Fruit fly (Drosophila melanogaster): ENCODE measurements around the gene tzn.

Gene tzn

dm6 chr3L:20815666-20816375, 17.4 kb downstream of the tzn start, which contains the start of the genes CG3618 and Pka-R1:
TSS of gene CG3618 (minus strand) at chr3L:20816075.
TSS of gene Pka-R1 (plus strand) at chr3L:20816118.
- TF ChIP-seq CG34367 (tag; optimal IDR thresholded peaks at IDR 0.05) (no peak), CG14655 (GFP tag; optimal IDR thresholded peaks at IDR 0.05) (no peak), CG15710 (tag; optimal IDR thresholded peaks at IDR 0.05) (no peak), rn (GFP tag; IDR thresholded peaks at IDR 0.05) (no peak), CG13204 (GFP tag; optimal IDR thresholded peaks at IDR 0.05) (no peak), fd96Ca (GFP tag; IDR thresholded peaks at IDR 0.05) (no peak), EcR (GFP tag; optimal IDR thresholded peaks at IDR 0.05) (no peak), gl (tag; optimal IDR thresholded peaks at IDR 0.05) (no peak), CG8159 (tag; optimal IDR thresholded peaks at IDR 0.05) (no peak), Pif1A (GFP tag; optimal IDR thresholded peaks at IDR 0.05) (no peak), CG12605 (GFP tag; IDR thresholded peaks at IDR 0.05) (no peak), D1 (tag; optimal IDR thresholded peaks at IDR 0.05) (no peak), Ets98B (GFP tag; IDR thresholded peaks at IDR 0.05) (no peak), Pif1B (GFP tag; optimal IDR thresholded peaks at IDR 0.05) (no peak), CG4496 (GFP tag; IDR thresholded peaks at IDR 0.05) (no peak), Snoo (tag; optimal IDR thresholded peaks at IDR 0.05) (no peak), CG10348 (GFP tag; IDR thresholded peaks at IDR 0.05) (no peak), CG32121 (GFP tag; IDR thresholded peaks at IDR 0.05) (no peak), CG9948 (tag; optimal IDR thresholded peaks at IDR 0.05) (no peak)

dm6 chr3L:20817927-20818326, 19.5 kb downstream of the tzn start, which contains the start of gene Mst77F:
TSS of gene Mst77F (minus strand) at chr3L:20818027.
- no peak for TF ChIP-seq D1 (tag; optimal IDR thresholded peaks at IDR 0.05)
- TF ChIP-seq CG4496 (GFP tag; IDR thresholded peaks at IDR 0.05): no peak
- TF ChIP-seq Snoo (tag; optimal IDR thresholded peaks at IDR 0.05): no peak

dm6 chr3L:20823206-20823803, 24.9 kb downstream of the tzn start:
- TF ChIP-seq D1 (tag; optimal IDR thresholded peaks at IDR 0.05) (peak; percentile 36), Pif1B (GFP tag; optimal IDR thresholded peaks at IDR 0.05) (no peak)

dm6 chr3L:20826950-20827910, 28.8 kb downstream of the tzn start:
- no peak for TF ChIP-seq CG12605 (GFP tag; IDR thresholded peaks at IDR 0.05)
- TF ChIP-seq Pif1B (GFP tag; optimal IDR thresholded peaks at IDR 0.05): no peak
- no peak for TF ChIP-seq D1 (tag; optimal IDR thresholded peaks at IDR 0.05)
- TF ChIP-seq CG17806 (tag; optimal IDR thresholded peaks at IDR 0.05): no peak
- no peak for TF ChIP-seq CG8301 (tag; optimal IDR thresholded peaks at IDR 0.05)
- TF ChIP-seq CG9948 (tag; optimal IDR thresholded peaks at IDR 0.05): no peak
- TF ChIP-seq gl (tag; optimal IDR thresholded peaks at IDR 0.05): no peak
- TF ChIP-seq Pif1A (GFP tag; optimal IDR thresholded peaks at IDR 0.05): peak; percentile 30
- TF ChIP-seq CG4496 (GFP tag; IDR thresholded peaks at IDR 0.05): peak; percentile 30; the same call in 1 of the 3 replicates
- TF ChIP-seq CG10348 (GFP tag; IDR thresholded peaks at IDR 0.05): no peak
- no peak for TF ChIP-seq rn (GFP tag; IDR thresholded peaks at IDR 0.05)
- no peak for TF ChIP-seq CG34367 (tag; optimal IDR thresholded peaks at IDR 0.05)
- no peak; the same call in 1 of the 2 replicates for TF ChIP-seq Ets98B (GFP tag; IDR thresholded peaks at IDR 0.05)
- no peak for TF ChIP-seq fd96Ca (GFP tag; IDR thresholded peaks at IDR 0.05)
- TF ChIP-seq Snoo (tag; optimal IDR thresholded peaks at IDR 0.05): no peak

dm6 chr3L:20827962-20828361, 29.5 kb downstream of the tzn start:
- TF ChIP-seq CG10348 (GFP tag; IDR thresholded peaks at IDR 0.05): no peak
- no peak for TF ChIP-seq Pif1A (GFP tag; optimal IDR thresholded peaks at IDR 0.05)
- TF ChIP-seq CG15710 (tag; optimal IDR thresholded peaks at IDR 0.05): no peak
- no peak for TF ChIP-seq CG32121 (GFP tag; IDR thresholded peaks at IDR 0.05)
- no peak for TF ChIP-seq CG12605 (GFP tag; IDR thresholded peaks at IDR 0.05)
- TF ChIP-seq Snoo (tag; optimal IDR thresholded peaks at IDR 0.05): no peak
- TF ChIP-seq CG4496 (GFP tag; IDR thresholded peaks at IDR 0.05): no peak
- TF ChIP-seq CG8301 (tag; optimal IDR thresholded peaks at IDR 0.05): no peak
- TF ChIP-seq Ets98B (GFP tag; IDR thresholded peaks at IDR 0.05): no peak
- no peak for TF ChIP-seq CG8159 (tag; optimal IDR thresholded peaks at IDR 0.05)
- no peak for TF ChIP-seq D1 (tag; optimal IDR thresholded peaks at IDR 0.05)
- TF ChIP-seq CG13204 (GFP tag; optimal IDR thresholded peaks at IDR 0.05): no peak
- TF ChIP-seq CG9948 (tag; optimal IDR thresholded peaks at IDR 0.05): no peak

- no peak for TF ChIP-seq CG4496 (GFP tag; IDR thresholded peaks at IDR 0.05)
- TF ChIP-seq CG8159 (tag; optimal IDR thresholded peaks at IDR 0.05): no peak
- no peak for TF ChIP-seq Ets98B (GFP tag; IDR thresholded peaks at IDR 0.05)
- no peak for TF ChIP-seq CG34367 (tag; optimal IDR thresholded peaks at IDR 0.05)
- no peak for TF ChIP-seq CG17806 (tag; optimal IDR thresholded peaks at IDR 0.05)
- no peak for TF ChIP-seq D1 (tag; optimal IDR thresholded peaks at IDR 0.05)
- no peak for TF ChIP-seq EcR (GFP tag; optimal IDR thresholded peaks at IDR 0.05)
- no peak for TF ChIP-seq Pif1A (GFP tag; optimal IDR thresholded peaks at IDR 0.05)
- no peak for TF ChIP-seq Pif1B (GFP tag; optimal IDR thresholded peaks at IDR 0.05)
- no peak for TF ChIP-seq CG32121 (GFP tag; IDR thresholded peaks at IDR 0.05)
- TF ChIP-seq gl (tag; optimal IDR thresholded peaks at IDR 0.05): no peak
- TF ChIP-seq CG9948 (tag; optimal IDR thresholded peaks at IDR 0.05): no peak
- TF ChIP-seq rn (GFP tag; IDR thresholded peaks at IDR 0.05): no peak
- TF ChIP-seq fd96Ca (GFP tag; IDR thresholded peaks at IDR 0.05): no peak
- no peak for TF ChIP-seq CG12605 (GFP tag; IDR thresholded peaks at IDR 0.05)
- no peak for TF ChIP-seq CG15710 (tag; optimal IDR thresholded peaks at IDR 0.05)
- TF ChIP-seq CG8301 (tag; optimal IDR thresholded peaks at IDR 0.05): no peak
Observed at dm6 chr3L:20830361-20830760, 31.9 kb downstream of the tzn start.
